Fruit fly (Drosophila melanogaster) whole organism, adult: Measurements from ENCODE around the gene Aos1.
A peak's percentile ranks its signal among the peaks of the same experiment; 100 is the strongest.

Experiments used
- CG11617 ChIP-seq: fragments of 200-800 bp; sonication (Bioruptor generic); optimal IDR thresholded peaks from 2 replicates; lab custom pipeline; 2017; ENCODE audit warnings: mild to moderate bottlenecking, missing biosample characterization, missing genetic modification reagents, missing genetic modification characterization
- CG12768 ChIP-seq: fragments of 200-800 bp; sonication (Bioruptor generic); optimal IDR thresholded peaks from 2 replicates; lab custom pipeline; 2017; ENCODE audit warnings: missing biosample characterization, missing genetic modification characterization, mild to moderate bottlenecking, moderate library complexity, missing genetic modification reagents
- CG14711 ChIP-seq: fragments of 200-800 bp; sonication (Bioruptor generic); optimal IDR thresholded peaks from 2 replicates; lab custom pipeline; 2018; ENCODE audit warnings: missing biosample characterization, mild to moderate bottlenecking, missing genetic modification characterization, moderate library complexity
- CG1620 ChIP-seq: fragments of 200-800 bp; sonication (Bioruptor generic); optimal IDR thresholded peaks from 2 replicates; lab custom pipeline; 2016; ENCODE audit warnings: missing biosample characterization, missing genetic modification characterization
- CG33017 ChIP-seq: fragments of 200-800 bp; sonication (Bioruptor generic); optimal IDR thresholded peaks from 2 replicates; lab custom pipeline; 2018; ENCODE audit warnings: missing biosample characterization, mild to moderate bottlenecking, missing genetic modification characterization, moderate library complexity
- CG5204 ChIP-seq: fragments of 200-800 bp; sonication (Bioruptor generic); optimal IDR thresholded peaks from 2 replicates; lab custom pipeline; 2016; ENCODE audit warnings: missing biosample characterization, missing genetic modification characterization
- CG7045 ChIP-seq: fragments of 200-800 bp; sonication (Bioruptor generic); optimal IDR thresholded peaks from 2 replicates; lab custom pipeline; 2017; ENCODE audit warnings: missing biosample characterization, mild to moderate bottlenecking, missing genetic modification characterization
- CG7101 ChIP-seq: fragments of 200-800 bp; sonication (Bioruptor generic); optimal IDR thresholded peaks from 2 replicates; lab custom pipeline; 2018; ENCODE audit warnings: missing biosample characterization, mild to moderate bottlenecking, missing genetic modification characterization, moderate library complexity
- Clk ChIP-seq: fragments of 200-800 bp; sonication (Bioruptor generic); optimal IDR thresholded peaks from 2 replicates; lab custom pipeline; 2017; ENCODE audit warnings: missing biosample characterization, missing genetic modification characterization
- Crg-1 ChIP-seq: fragments of 200-800 bp; sonication (Bioruptor generic); optimal IDR thresholded peaks from 2 replicates; lab custom pipeline; 2016; ENCODE audit warnings: missing biosample characterization, missing genetic modification characterization
- Hr96 ChIP-seq: fragments of 200-800 bp; sonication (Bioruptor generic); optimal IDR thresholded peaks from 2 replicates; lab custom pipeline; 2016; ENCODE audit warnings: missing biosample characterization, missing genetic modification characterization
- Mnt ChIP-seq: fragments of 200-800 bp; sonication (Bioruptor generic); optimal IDR thresholded peaks from 2 replicates; lab custom pipeline; 2016; ENCODE audit warnings: missing biosample characterization, mild to moderate bottlenecking, missing genetic modification characterization
- bab1 ChIP-seq: fragments of 200-800 bp; sonication (Bioruptor generic); optimal IDR thresholded peaks from 3 replicates; lab custom pipeline; 2019; ENCODE audit warnings: missing biosample characterization, mild to moderate bottlenecking, missing genetic modification characterization, moderate library complexity
- cic ChIP-seq: fragments of 200-800 bp; sonication (Bioruptor generic); optimal IDR thresholded peaks from 2 replicates; lab custom pipeline; 2017; ENCODE audit warnings: missing biosample characterization, mild to moderate bottlenecking, missing genetic modification characterization, moderate library complexity
- cnc ChIP-seq, 2 experiments: fragments of >200 bp; optimal IDR thresholded peaks; 2 replicates each; lab custom pipeline; 2017
- kay ChIP-seq: fragments of 200-800 bp; sonication (Bioruptor generic); peaks from one replicate; lab custom pipeline; 2016; ENCODE audit warnings: missing biosample characterization, missing genetic modification characterization, borderline replicate concordance
- ovo ChIP-seq: fragments of 200-800 bp; sonication (Bioruptor generic); optimal IDR thresholded peaks from 2 replicates; lab custom pipeline; 2016; ENCODE audit warnings: missing biosample characterization, missing genetic modification characterization
- pad ChIP-seq: fragments of 200-800 bp; sonication (Bioruptor generic); optimal IDR thresholded peaks from 3 replicates; lab custom pipeline; 2017; ENCODE audit warnings: missing biosample characterization, missing genetic modification characterization, mild to moderate bottlenecking, moderate library complexity, missing genetic modification reagents
- tj ChIP-seq: fragments of 200-800 bp; sonication (Bioruptor generic); optimal IDR thresholded peaks from 3 replicates; lab custom pipeline; 2017; ENCODE audit warnings: missing biosample characterization, mild to moderate bottlenecking, missing genetic modification characterization, moderate library complexity
- toe ChIP-seq: fragments of 200-800 bp; sonication (Bioruptor generic); optimal IDR thresholded peaks from 2 replicates; lab custom pipeline; 2016; ENCODE audit warnings: missing biosample characterization, missing genetic modification characterization

Gene Aos1

DNA sequence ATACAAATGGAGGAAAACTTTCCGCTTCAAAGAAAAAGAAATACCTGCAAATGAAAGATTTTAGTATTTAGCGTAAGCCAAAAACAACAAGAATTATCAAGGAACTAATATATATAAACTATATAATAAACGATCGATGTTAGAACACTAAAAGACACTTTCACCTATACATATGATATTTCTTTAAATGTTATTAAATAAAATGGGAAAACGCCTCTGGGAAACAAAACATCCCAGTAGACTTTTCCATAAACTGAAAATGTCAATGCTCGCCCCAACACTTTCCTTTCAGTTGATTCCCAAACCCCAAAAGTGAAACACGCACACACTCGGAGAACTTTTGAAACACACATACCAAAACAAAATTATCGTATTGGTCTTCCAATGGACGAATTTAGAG is 13.7 kb upstream of the Aos1 start, which contains the start of gene vrs:
vrs (plus strand) TSS at position 301 of the 400 bp plus-strand sequence.
- no peak for TF ChIP-seq pad (GFP tag; lab: Kevin White, UChicago)
- TF ChIP-seq ovo (GFP tag; lab: Kevin White, UChicago) = no peak
- TF ChIP-seq CG1620 (GFP tag; lab: Kevin White, UChicago) = no peak
- no peak for TF ChIP-seq CG33017 (tag; lab: Kevin White, UChicago)
- no peak for TF ChIP-seq bab1
- no peak for TF ChIP-seq Hr96 (GFP tag; lab: Kevin White, UChicago)
- no peak for TF ChIP-seq CG5204 (GFP tag; lab: Kevin White, UChicago)
- TF ChIP-seq Crg-1 = no peak
- TF ChIP-seq Mnt (GFP tag; lab: Kevin White, UChicago) = no peak
- no peak for TF ChIP-seq cic
- TF ChIP-seq CG7101 (tag; lab: Kevin White, UChicago) = no peak
- TF ChIP-seq CG7045 (GFP tag; lab: Kevin White, UChicago) = no peak
- no peak for TF ChIP-seq kay (GFP tag; lab: Kevin White, UChicago)
- TF ChIP-seq toe (GFP tag; lab: Kevin White, UChicago) = no peak
- TF ChIP-seq Clk (GFP tag; lab: Kevin White, UChicago) = no peak

DNA sequence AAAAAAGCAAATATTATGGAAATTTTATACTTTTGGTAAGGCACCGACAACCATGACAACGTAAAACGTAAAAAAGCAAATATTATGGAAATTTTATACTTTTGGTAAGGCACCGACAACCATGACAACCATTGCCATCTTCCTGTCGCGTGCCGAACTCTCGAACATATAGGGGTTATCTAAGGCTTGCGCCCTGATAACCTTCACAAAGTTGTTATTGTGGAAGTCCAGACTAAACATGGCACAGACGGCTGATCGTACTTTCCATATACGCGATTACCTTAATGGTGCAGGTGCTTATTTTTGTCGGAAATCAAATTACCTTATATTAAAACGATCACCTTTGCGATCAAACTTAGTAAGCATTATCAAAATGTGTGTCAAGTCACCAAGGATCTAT is 11.8 kb upstream of the Aos1 start:
- TF ChIP-seq CG7045 (GFP tag; lab: Kevin White, UChicago) (no peak), CG12768 (GFP tag; lab: Kevin White, UChicago) (no peak), tj (GFP tag; lab: Kevin White, UChicago) (no peak), Hr96 (GFP tag; lab: Kevin White, UChicago) (no peak), bab1 (no peak), ovo (GFP tag; lab: Kevin White, UChicago) (no peak), Clk (GFP tag; lab: Kevin White, UChicago) (no peak), CG33017 (tag; lab: Kevin White, UChicago) (no peak), CG1620 (GFP tag; lab: Kevin White, UChicago) (no peak), CG14711 (no peak), pad (GFP tag; lab: Kevin White, UChicago) (no peak), toe (GFP tag; lab: Kevin White, UChicago) (no peak), cic (no peak), CG7101 (tag; lab: Kevin White, UChicago) (no peak), kay (GFP tag; lab: Kevin White, UChicago) (no peak), cnc (optimal IDR thresholded peaks at IDR 0.05; lab: Kevin White, UChicago) (no peak), CG11617 (GFP tag; lab: Kevin White, UChicago) (no peak)

DNA sequence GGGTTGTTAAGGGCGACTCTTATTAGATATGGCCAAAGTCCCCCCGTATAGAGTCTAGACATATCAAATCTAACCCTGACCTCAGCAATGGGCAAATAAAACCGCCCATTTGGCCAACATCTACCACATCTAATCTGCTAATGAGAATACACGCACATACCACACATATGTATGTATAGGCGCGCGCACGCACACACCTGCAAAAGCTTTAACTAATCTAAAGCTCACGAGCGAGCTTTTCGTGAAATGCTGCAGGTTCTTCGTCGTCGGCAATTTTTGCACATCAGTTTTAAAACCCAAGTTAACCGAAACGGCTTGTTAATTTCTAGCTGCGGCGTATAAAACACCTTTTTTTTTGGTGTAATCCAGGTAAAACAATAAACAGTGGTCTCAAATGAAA is 10.1 kb upstream of the Aos1 start:
- peak; percentile 74 for TF ChIP-seq tj (GFP tag; lab: Kevin White, UChicago)
- TF ChIP-seq CG14711 = no peak

DNA sequence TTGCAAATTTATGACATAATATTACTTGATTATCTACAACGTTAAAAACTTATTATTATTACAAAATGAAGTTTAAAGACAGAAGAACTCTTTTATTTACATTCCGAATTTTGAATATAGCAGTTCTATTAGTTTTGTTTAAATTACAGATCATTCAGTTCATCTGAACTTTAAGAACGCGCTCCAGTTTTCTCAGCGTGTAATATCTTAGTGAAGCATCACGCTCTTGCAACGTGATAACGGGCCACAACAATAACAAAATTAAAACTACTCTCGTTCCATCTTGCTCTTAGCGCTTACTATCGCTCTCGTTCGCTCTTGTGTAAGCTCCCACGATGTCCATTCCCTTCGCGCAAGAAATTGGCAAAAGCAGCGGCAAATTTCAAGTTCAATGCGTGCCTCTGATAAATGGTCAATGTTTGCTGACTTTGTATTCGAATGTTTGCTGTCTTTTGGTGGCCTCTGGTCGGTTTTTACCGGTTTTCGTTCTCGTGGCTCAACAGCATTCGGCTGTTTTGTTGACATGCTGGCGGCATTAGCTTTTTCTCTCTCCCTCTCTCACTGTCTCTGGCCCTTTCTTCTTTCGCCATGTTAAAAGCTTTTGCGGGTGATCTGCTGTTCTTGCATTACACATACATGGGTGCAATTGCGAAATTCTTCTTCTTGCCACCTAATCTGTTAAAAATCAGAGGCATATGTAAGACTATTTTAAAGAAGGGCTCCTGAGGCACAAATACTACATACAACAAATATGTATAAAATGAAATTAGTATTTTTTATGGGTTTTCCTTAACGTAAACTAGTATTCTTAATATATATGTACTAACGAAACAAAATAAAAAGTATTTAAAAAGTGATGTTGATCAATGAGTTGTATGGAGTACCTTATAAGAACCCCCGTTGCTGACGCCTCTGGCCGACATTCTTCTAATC is 9.2 kb upstream of the Aos1 start:
- TF ChIP-seq CG7101 (tag; lab: Kevin White, UChicago) (peak; percentile 85), CG7045 (GFP tag; lab: Kevin White, UChicago) (peak; percentile 78), Clk (GFP tag; lab: Kevin White, UChicago) (no peak), CG1620 (GFP tag; lab: Kevin White, UChicago) (peak; percentile 48), CG33017 (tag; lab: Kevin White, UChicago) (peak; percentile 82), Crg-1 (no peak), Mnt (GFP tag; lab: Kevin White, UChicago) (peak; percentile 47), pad (GFP tag; lab: Kevin White, UChicago) (peak; percentile 51), toe (GFP tag; lab: Kevin White, UChicago) (peak; percentile 37), tj (GFP tag; lab: Kevin White, UChicago) (peak; percentile 83), CG11617 (GFP tag; lab: Kevin White, UChicago) (peak; percentile 71), CG14711 (peak; percentile 81), cnc (optimal IDR thresholded peaks at IDR 0.05; lab: Kevin White, UChicago) (no peak), cic (no peak), kay (GFP tag; lab: Kevin White, UChicago) (peak; percentile 77), ovo (GFP tag; lab: Kevin White, UChicago) (peak; percentile 59), CG12768 (GFP tag; lab: Kevin White, UChicago) (no peak), bab1 (peak; percentile 85), Hr96 (GFP tag; lab: Kevin White, UChicago) (peak; percentile 65), CG5204 (GFP tag; lab: Kevin White, UChicago) (no peak)

DNA sequence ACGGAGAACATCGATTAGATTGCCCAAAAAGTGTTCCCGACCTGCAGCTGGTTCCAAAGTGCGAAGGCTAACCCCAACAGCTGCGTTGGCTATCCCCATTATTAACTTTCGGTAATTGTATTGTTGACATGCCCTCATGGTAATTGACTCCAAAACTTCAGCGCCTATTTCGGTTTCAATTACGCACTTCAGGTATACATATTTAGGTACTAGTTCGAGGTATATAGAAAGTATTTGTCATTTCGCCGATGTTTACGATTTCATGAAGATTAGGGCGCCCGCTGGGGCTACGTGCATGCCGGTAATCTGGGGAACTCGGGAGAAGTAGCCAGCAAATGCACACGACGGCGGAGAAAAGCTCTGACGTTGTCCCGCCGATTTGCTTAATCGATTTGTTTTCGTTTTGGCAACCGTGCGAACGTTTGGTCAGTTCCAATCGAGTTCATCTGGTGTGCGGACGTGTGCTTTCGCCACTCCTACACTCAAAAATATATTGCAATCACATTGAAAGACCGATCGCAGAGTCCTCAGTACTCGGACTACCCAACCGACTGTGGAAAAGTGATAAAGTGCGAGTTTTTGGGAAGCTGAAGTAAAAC is 7.5 kb upstream of the Aos1 start:
- TF ChIP-seq CG7045 (GFP tag; lab: Kevin White, UChicago) (no peak), ovo (GFP tag; lab: Kevin White, UChicago) (no peak), cic (peak; percentile 58), Crg-1 (no peak), CG7101 (tag; lab: Kevin White, UChicago) (peak; percentile 45), Clk (GFP tag; lab: Kevin White, UChicago) (no peak), CG33017 (tag; lab: Kevin White, UChicago) (peak; percentile 38), Mnt (GFP tag; lab: Kevin White, UChicago) (peak; percentile 64), pad (GFP tag; lab: Kevin White, UChicago) (peak; percentile 6), CG11617 (GFP tag; lab: Kevin White, UChicago) (no peak), CG5204 (GFP tag; lab: Kevin White, UChicago) (no peak), kay (GFP tag; lab: Kevin White, UChicago) (peak; percentile 53), CG1620 (GFP tag; lab: Kevin White, UChicago) (no peak), cnc (optimal IDR thresholded peaks at IDR 0.05; lab: Kevin White, UChicago) (no peak), Hr96 (GFP tag; lab: Kevin White, UChicago) (no peak), CG14711 (no peak), tj (GFP tag; lab: Kevin White, UChicago) (peak; percentile 37), CG12768 (GFP tag; lab: Kevin White, UChicago) (peak; percentile 79), toe (GFP tag; lab: Kevin White, UChicago) (no peak), bab1 (peak; percentile 29)
